Worm (Caenorhabditis elegans): Measurements from ENCODE around the gene Y57G7A.11.

DNA sequence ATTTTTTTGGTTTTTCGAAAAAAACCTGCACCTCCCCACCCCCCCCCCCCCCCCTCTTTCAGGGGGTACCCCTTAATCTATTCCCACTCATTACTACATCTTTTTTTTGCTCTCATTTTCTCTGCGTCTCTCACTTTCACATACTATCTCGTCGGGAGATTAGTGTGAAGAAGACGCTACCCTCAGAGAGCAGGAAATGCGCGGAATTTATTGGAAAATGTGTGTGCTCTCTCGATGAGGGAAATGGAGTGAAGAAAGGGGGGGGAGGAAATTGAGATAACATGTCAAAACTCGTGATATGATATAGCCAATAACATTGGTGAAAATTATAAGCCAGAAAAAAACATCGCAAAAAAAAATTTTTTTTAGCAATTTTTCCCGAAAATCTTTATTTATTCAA, 48.9 kb upstream of the Y57G7A.11 start:
- TF ChIP-seq nhr-12 (tag; optimal IDR thresholded peaks at IDR 0.05) (no peak), nhr-2 (tag; optimal IDR thresholded peaks at IDR 0.05) (no peak)

Data from whole organism, mixed stage, embryonic.